Worm (Caenorhabditis elegans) whole organism, L4/young adult: ENCODE results near the gene T27A10.6.

ENCODE experiments used
- W03F9.2 ChIP-seq: fragments of 150-350 bp; optimal IDR thresholded peaks from 2 replicates; lab custom pipeline; 2014; ENCODE audit warnings: missing biosample characterization, missing genetic modification characterization
- dao-5 ChIP-seq: sonication (generic microtip); optimal IDR thresholded peaks from 2 replicates; lab custom pipeline; 2016; ENCODE audit warnings: missing genotype, missing genetic modification characterization, moderate library complexity, missing compliant biosample characterization
- him-1 ChIP-seq: sonication (generic microtip); optimal IDR thresholded peaks from 2 replicates; lab custom pipeline; 2016; ENCODE audit warnings: missing genotype, missing genetic modification reagents, missing genetic modification characterization, missing compliant biosample characterization

DNA sequence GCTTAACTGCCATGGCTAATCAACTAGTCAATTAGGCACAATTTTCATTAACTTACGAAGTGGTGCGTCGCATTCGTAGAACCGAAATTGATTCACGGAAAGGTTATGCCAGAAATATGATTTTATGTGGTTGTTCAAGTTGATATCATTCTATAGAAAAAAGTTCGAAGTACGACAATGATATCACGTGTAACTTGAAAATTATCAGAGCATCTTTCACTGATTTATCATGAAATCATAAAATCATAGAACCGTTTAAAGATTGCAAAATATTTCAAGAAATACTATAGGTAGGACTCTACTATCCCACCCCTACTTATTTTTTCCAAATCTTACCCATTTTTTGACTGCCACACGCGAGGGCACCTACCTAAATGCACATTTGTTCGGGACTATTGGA, 43.2 kb downstream of the T27A10.6 start:
- no peak for TF ChIP-seq him-1 (tag; lab: Kevin White, UChicago)
- TF ChIP-seq W03F9.2 (tag; lab: Kevin White, UChicago): no peak
- no peak for TF ChIP-seq dao-5
